Fruit fly (Drosophila melanogaster): ENCODE results near the gene ATPsyngamma.

DNA sequence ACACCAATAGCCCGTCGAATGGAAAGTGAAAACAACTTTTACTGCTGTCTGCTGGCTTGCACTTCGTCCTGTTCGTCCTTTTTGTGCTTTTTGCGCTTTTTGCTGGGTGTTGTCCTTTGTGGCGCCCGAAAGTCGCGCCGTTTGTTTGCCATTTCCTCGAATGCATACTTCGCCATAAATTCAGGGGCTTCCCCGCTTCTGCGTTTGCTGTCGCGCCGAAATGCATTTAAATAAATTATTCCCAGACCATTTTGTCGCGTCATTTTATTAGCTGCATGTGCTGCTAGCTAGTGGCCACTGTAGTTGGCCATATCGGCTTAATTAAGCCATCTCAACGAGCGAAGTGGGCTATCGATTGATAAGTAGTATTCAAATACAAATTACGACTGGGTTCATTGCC is 36.3 kb upstream of the ATPsyngamma start:
- TF ChIP-seq psq (optimal IDR thresholded peaks at IDR 0.05) (no peak), insv (optimal IDR thresholded peaks at IDR 0.05) (no peak), h (optimal IDR thresholded peaks at IDR 0.05) (no peak), Myc (optimal IDR thresholded peaks at IDR 0.05) (no peak), Sin3A (optimal IDR thresholded peaks at IDR 0.05) (no peak), ttk (optimal IDR thresholded peaks at IDR 0.05) (no peak)
